Worm (Caenorhabditis elegans) whole organism, L4/young adult: ENCODE data around the gene clec-263.

Source experiments
- W03F9.2 ChIP-seq: fragments of 150-350 bp; optimal IDR thresholded peaks from 2 replicates; lab custom pipeline; 2014; ENCODE audit warnings: missing biosample characterization, missing genetic modification characterization
- dao-5 ChIP-seq: sonication (generic microtip); optimal IDR thresholded peaks from 2 replicates; lab custom pipeline; 2016; ENCODE audit warnings: missing genotype, missing genetic modification characterization, moderate library complexity, missing compliant biosample characterization
- him-1 ChIP-seq: sonication (generic microtip); optimal IDR thresholded peaks from 2 replicates; lab custom pipeline; 2016; ENCODE audit warnings: missing genotype, missing genetic modification reagents, missing genetic modification characterization, missing compliant biosample characterization

DNA sequence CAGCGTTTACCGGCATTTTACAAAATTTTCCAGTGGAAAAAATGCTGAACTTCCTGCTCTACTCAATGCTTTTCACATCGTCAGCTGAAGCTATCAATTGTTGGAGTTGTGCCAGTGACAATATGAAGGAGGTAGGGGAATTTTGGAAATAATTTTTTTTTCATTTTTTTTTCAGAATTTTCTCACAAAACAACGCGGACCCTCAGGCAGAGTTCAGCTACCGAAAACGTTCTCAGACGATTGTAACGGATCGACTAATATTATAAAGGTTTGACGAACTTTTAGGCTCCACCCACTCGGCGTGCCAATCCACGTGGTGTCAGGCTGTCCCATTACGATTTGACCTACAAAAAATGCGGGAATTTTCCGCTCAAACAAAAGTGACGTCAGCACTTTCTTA, 5.1 kb downstream of the clec-263 start, which contains the start of gene F26F2.8:
- TF ChIP-seq him-1 (no peak), dao-5 (tag; lab: Kevin White, UChicago) (no peak), W03F9.2 (tag; lab: Kevin White, UChicago) (no peak)
